Fruit fly (Drosophila melanogaster) whole organism, adult: Measurements from ENCODE around the gene CG15043.
A peak's percentile ranks its signal among the peaks of the same experiment; 100 is the strongest.

Experiments used
- CG11617 ChIP-seq: fragments of 200-800 bp; sonication (Bioruptor generic); optimal IDR thresholded peaks from 2 replicates; lab custom pipeline; 2017; ENCODE audit warnings: mild to moderate bottlenecking, missing biosample characterization, missing genetic modification reagents, missing genetic modification characterization
- CG12768 ChIP-seq: fragments of 200-800 bp; sonication (Bioruptor generic); optimal IDR thresholded peaks from 2 replicates; lab custom pipeline; 2017; ENCODE audit warnings: missing biosample characterization, missing genetic modification characterization, mild to moderate bottlenecking, moderate library complexity, missing genetic modification reagents
- CG14711 ChIP-seq: fragments of 200-800 bp; sonication (Bioruptor generic); optimal IDR thresholded peaks from 2 replicates; lab custom pipeline; 2018; ENCODE audit warnings: missing biosample characterization, mild to moderate bottlenecking, missing genetic modification characterization, moderate library complexity
- CG1620 ChIP-seq: fragments of 200-800 bp; sonication (Bioruptor generic); optimal IDR thresholded peaks from 2 replicates; lab custom pipeline; 2016; ENCODE audit warnings: missing biosample characterization, missing genetic modification characterization
- CG33017 ChIP-seq: fragments of 200-800 bp; sonication (Bioruptor generic); optimal IDR thresholded peaks from 2 replicates; lab custom pipeline; 2018; ENCODE audit warnings: missing biosample characterization, mild to moderate bottlenecking, missing genetic modification characterization, moderate library complexity
- CG5204 ChIP-seq: fragments of 200-800 bp; sonication (Bioruptor generic); optimal IDR thresholded peaks from 2 replicates; lab custom pipeline; 2016; ENCODE audit warnings: missing biosample characterization, missing genetic modification characterization
- CG7045 ChIP-seq: fragments of 200-800 bp; sonication (Bioruptor generic); optimal IDR thresholded peaks from 2 replicates; lab custom pipeline; 2017; ENCODE audit warnings: missing biosample characterization, mild to moderate bottlenecking, missing genetic modification characterization
- CG7101 ChIP-seq: fragments of 200-800 bp; sonication (Bioruptor generic); optimal IDR thresholded peaks from 2 replicates; lab custom pipeline; 2018; ENCODE audit warnings: missing biosample characterization, mild to moderate bottlenecking, missing genetic modification characterization, moderate library complexity
- Clk ChIP-seq: fragments of 200-800 bp; sonication (Bioruptor generic); optimal IDR thresholded peaks from 2 replicates; lab custom pipeline; 2017; ENCODE audit warnings: missing biosample characterization, missing genetic modification characterization
- Crg-1 ChIP-seq: fragments of 200-800 bp; sonication (Bioruptor generic); optimal IDR thresholded peaks from 2 replicates; lab custom pipeline; 2016; ENCODE audit warnings: missing biosample characterization, missing genetic modification characterization
- Hr96 ChIP-seq: fragments of 200-800 bp; sonication (Bioruptor generic); optimal IDR thresholded peaks from 2 replicates; lab custom pipeline; 2016; ENCODE audit warnings: missing biosample characterization, missing genetic modification characterization
- Mnt ChIP-seq: fragments of 200-800 bp; sonication (Bioruptor generic); optimal IDR thresholded peaks from 2 replicates; lab custom pipeline; 2016; ENCODE audit warnings: missing biosample characterization, mild to moderate bottlenecking, missing genetic modification characterization
- bab1 ChIP-seq: fragments of 200-800 bp; sonication (Bioruptor generic); optimal IDR thresholded peaks from 3 replicates; lab custom pipeline; 2019; ENCODE audit warnings: missing biosample characterization, mild to moderate bottlenecking, missing genetic modification characterization, moderate library complexity
- cic ChIP-seq: fragments of 200-800 bp; sonication (Bioruptor generic); optimal IDR thresholded peaks from 2 replicates; lab custom pipeline; 2017; ENCODE audit warnings: missing biosample characterization, mild to moderate bottlenecking, missing genetic modification characterization, moderate library complexity
- cnc ChIP-seq, 2 experiments: fragments of >200 bp; optimal IDR thresholded peaks; 2 replicates each; lab custom pipeline; 2017
- kay ChIP-seq: fragments of 200-800 bp; sonication (Bioruptor generic); peaks from one replicate; lab custom pipeline; 2016; ENCODE audit warnings: missing biosample characterization, missing genetic modification characterization, borderline replicate concordance
- ovo ChIP-seq: fragments of 200-800 bp; sonication (Bioruptor generic); optimal IDR thresholded peaks from 2 replicates; lab custom pipeline; 2016; ENCODE audit warnings: missing biosample characterization, missing genetic modification characterization
- pad ChIP-seq: fragments of 200-800 bp; sonication (Bioruptor generic); optimal IDR thresholded peaks from 3 replicates; lab custom pipeline; 2017; ENCODE audit warnings: missing biosample characterization, missing genetic modification characterization, mild to moderate bottlenecking, moderate library complexity, missing genetic modification reagents
- tj ChIP-seq: fragments of 200-800 bp; sonication (Bioruptor generic); optimal IDR thresholded peaks from 3 replicates; lab custom pipeline; 2017; ENCODE audit warnings: missing biosample characterization, mild to moderate bottlenecking, missing genetic modification characterization, moderate library complexity
- toe ChIP-seq: fragments of 200-800 bp; sonication (Bioruptor generic); optimal IDR thresholded peaks from 2 replicates; lab custom pipeline; 2016; ENCODE audit warnings: missing biosample characterization, missing genetic modification characterization

CG15043 gene

DNA sequence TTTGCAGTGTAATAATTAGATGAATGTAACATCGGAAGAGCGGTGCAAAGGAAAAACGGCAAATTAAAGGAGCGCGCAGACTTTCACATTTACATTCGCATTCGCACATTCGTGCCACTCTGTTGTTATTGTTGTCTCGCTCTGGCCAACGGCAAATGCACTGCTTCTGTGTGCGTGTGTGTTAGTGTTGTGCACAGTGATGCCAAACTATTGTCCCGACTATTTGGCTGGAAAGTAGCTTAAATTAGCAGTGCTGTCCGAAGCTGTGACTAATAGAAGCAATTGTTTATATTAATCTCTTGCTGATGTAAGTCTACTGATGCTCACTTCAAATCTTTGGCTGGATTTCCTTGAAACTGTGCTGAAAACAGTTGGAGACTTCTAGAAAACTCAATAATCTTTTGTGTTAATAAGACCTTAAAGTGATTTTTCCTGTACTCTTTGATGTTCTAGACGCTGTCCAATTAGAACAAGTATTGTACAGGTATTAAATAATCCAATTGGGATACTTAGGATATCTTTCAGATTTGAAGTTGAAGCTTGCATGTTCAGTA is 22.1 kb upstream of the CG15043 start:
- no peak for TF ChIP-seq Clk (GFP tag; lab: Kevin White, UChicago)
- peak; percentile 61 for TF ChIP-seq tj (GFP tag; lab: Kevin White, UChicago)
- peak; percentile 35 for TF ChIP-seq ovo
- TF ChIP-seq CG11617 (GFP tag; lab: Kevin White, UChicago): no peak
- TF ChIP-seq CG7101 (tag; lab: Kevin White, UChicago): peak; percentile 14
- TF ChIP-seq toe (GFP tag; lab: Kevin White, UChicago): peak; percentile 34
- peak; percentile 57 for TF ChIP-seq pad (GFP tag; lab: Kevin White, UChicago)
- TF ChIP-seq CG14711 (tag; lab: Kevin White, UChicago): no peak
- TF ChIP-seq CG7045: no peak
- no peak for TF ChIP-seq Crg-1 (GFP tag; lab: Kevin White, UChicago)
- no peak for TF ChIP-seq CG33017 (tag; lab: Kevin White, UChicago)
- no peak for TF ChIP-seq cic (GFP tag; lab: Kevin White, UChicago)
- no peak for TF ChIP-seq CG12768 (GFP tag; lab: Kevin White, UChicago)
- peak; percentile 73 for TF ChIP-seq kay (GFP tag; lab: Kevin White, UChicago)
- TF ChIP-seq CG5204 (GFP tag; lab: Kevin White, UChicago): no peak
- peak; percentile 26 for TF ChIP-seq Mnt (GFP tag; lab: Kevin White, UChicago)

- no peak for TF ChIP-seq toe (GFP tag; lab: Kevin White, UChicago)
- peak; percentile 2 for TF ChIP-seq CG7101 (tag; lab: Kevin White, UChicago)
- peak; percentile 100 for TF ChIP-seq Mnt (GFP tag; lab: Kevin White, UChicago)
- TF ChIP-seq CG33017 (tag; lab: Kevin White, UChicago): no peak
- no peak for TF ChIP-seq kay (GFP tag; lab: Kevin White, UChicago)
- peak; percentile 76 for TF ChIP-seq tj (GFP tag; lab: Kevin White, UChicago)
- TF ChIP-seq Crg-1 (GFP tag; lab: Kevin White, UChicago): no peak
- no peak for TF ChIP-seq CG7045
- TF ChIP-seq pad (GFP tag; lab: Kevin White, UChicago): no peak
- no peak for TF ChIP-seq cic (GFP tag; lab: Kevin White, UChicago)
Observed at dm6 chrX:18515205-18515921, 21.4 kb upstream of the CG15043 start, which contains the start of the genes Bx and HisRS. Bx (plus strand) TSS chrX:18515428. HisRS (plus strand) TSS chrX:18515428.

DNA sequence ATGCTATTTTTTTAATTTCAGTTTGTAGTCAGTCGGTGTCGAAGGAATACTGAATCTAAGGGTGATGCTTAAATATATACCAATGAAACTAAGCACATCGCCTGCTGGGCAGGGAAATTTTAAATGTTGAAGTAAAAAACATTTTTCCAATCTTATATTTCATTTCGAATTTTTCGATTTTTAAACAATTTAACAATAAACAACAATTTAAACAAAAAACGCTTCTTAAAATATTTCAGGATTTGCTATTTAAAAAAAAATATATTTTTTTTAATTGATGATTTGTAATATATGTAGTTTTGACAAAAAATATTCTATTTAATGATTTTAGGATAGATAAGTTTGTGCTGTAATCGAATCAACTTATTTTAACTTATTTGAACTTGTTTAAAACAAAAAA is 20.8 kb upstream of the CG15043 start, which contains the start of gene CG6470:
CG6470 (minus strand) TSS at position 101 of the 400 bp plus-strand sequence.
- TF ChIP-seq CG5204 (GFP tag; lab: Kevin White, UChicago) (no peak), Mnt (GFP tag; lab: Kevin White, UChicago) (no peak), cic (GFP tag; lab: Kevin White, UChicago) (no peak), CG1620 (no peak), cnc (optimal IDR thresholded peaks at IDR 0.05; lab: Kevin White, UChicago) (no peak), CG14711 (tag; lab: Kevin White, UChicago) (no peak), tj (GFP tag; lab: Kevin White, UChicago) (no peak), Crg-1 (GFP tag; lab: Kevin White, UChicago) (no peak), kay (GFP tag; lab: Kevin White, UChicago) (no peak), CG12768 (GFP tag; lab: Kevin White, UChicago) (no peak), CG11617 (GFP tag; lab: Kevin White, UChicago) (no peak), pad (GFP tag; lab: Kevin White, UChicago) (no peak), toe (GFP tag; lab: Kevin White, UChicago) (no peak), Hr96 (GFP tag; lab: Kevin White, UChicago) (no peak), Clk (GFP tag; lab: Kevin White, UChicago) (no peak), CG33017 (tag; lab: Kevin White, UChicago) (no peak), CG7045 (no peak), CG7101 (tag; lab: Kevin White, UChicago) (no peak)

DNA sequence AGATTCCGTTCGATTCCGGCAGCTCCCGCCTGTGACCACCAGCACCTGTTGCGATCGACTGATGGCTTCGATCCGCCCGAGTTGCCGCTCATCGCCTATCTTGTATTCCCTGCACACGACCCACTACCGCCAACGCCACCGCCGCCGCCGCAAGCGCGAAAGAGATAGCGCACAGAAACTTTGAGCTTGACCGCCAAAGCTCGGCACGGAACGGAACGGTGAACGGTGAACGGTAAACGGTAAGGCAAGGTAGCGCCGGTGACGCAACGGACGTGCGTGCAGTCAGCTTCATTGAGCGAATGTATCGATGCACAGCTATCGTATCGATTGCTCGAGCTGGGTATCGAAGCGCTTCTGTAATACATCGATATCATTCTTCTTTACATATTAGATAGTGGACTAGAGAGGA is 18.3 kb upstream of the CG15043 start, which contains the start of gene Ggt-1:
Ggt-1 (minus strand) TSS at position 251 of the 409 bp plus-strand sequence.
- TF ChIP-seq cnc (optimal IDR thresholded peaks at IDR 0.05; lab: Kevin White, UChicago): no peak
- TF ChIP-seq ovo: peak; percentile 98
- TF ChIP-seq CG12768 (GFP tag; lab: Kevin White, UChicago): no peak
- TF ChIP-seq bab1: peak; percentile 77
- no peak for TF ChIP-seq CG7045
- TF ChIP-seq kay (GFP tag; lab: Kevin White, UChicago): no peak
- no peak for TF ChIP-seq Clk (GFP tag; lab: Kevin White, UChicago)
- peak; percentile 34 for TF ChIP-seq CG14711 (tag; lab: Kevin White, UChicago)
- TF ChIP-seq CG5204 (GFP tag; lab: Kevin White, UChicago): no peak
- TF ChIP-seq Crg-1 (GFP tag; lab: Kevin White, UChicago): no peak
- TF ChIP-seq CG1620: no peak
- no peak for TF ChIP-seq toe (GFP tag; lab: Kevin White, UChicago)
- TF ChIP-seq pad (GFP tag; lab: Kevin White, UChicago): peak; percentile 58
- TF ChIP-seq tj (GFP tag; lab: Kevin White, UChicago): no peak
- TF ChIP-seq CG7101 (tag; lab: Kevin White, UChicago): peak; percentile 31
- TF ChIP-seq Hr96 (GFP tag; lab: Kevin White, UChicago): peak; percentile 34
- no peak for TF ChIP-seq CG11617 (GFP tag; lab: Kevin White, UChicago)
- no peak for TF ChIP-seq cic (GFP tag; lab: Kevin White, UChicago)
- no peak for TF ChIP-seq CG33017 (tag; lab: Kevin White, UChicago)
- TF ChIP-seq Mnt (GFP tag; lab: Kevin White, UChicago): peak; percentile 46

dm6 chrX:18510884-18511283 is 16.9 kb upstream of the CG15043 start:
- TF ChIP-seq pad (GFP tag; lab: Kevin White, UChicago): no peak
- no peak for TF ChIP-seq CG1620
- peak; percentile 3 for TF ChIP-seq CG7045
- TF ChIP-seq CG7101 (tag; lab: Kevin White, UChicago): peak; percentile 33
- TF ChIP-seq CG5204 (GFP tag; lab: Kevin White, UChicago): no peak
